Worm (Caenorhabditis elegans) whole organism, L4/young adult: ENCODE measurements around the gene bath-5.

Experiments used
- W03F9.2 ChIP-seq: fragments of 150-350 bp; optimal IDR thresholded peaks from 2 replicates; lab custom pipeline; 2014; ENCODE audit warnings: missing biosample characterization, missing genetic modification characterization
- dao-5 ChIP-seq: sonication (generic microtip); optimal IDR thresholded peaks from 2 replicates; lab custom pipeline; 2016; ENCODE audit warnings: missing genotype, missing genetic modification characterization, moderate library complexity, missing compliant biosample characterization
- him-1 ChIP-seq: sonication (generic microtip); optimal IDR thresholded peaks from 2 replicates; lab custom pipeline; 2016; ENCODE audit warnings: missing genotype, missing genetic modification reagents, missing genetic modification characterization, missing compliant biosample characterization

DNA sequence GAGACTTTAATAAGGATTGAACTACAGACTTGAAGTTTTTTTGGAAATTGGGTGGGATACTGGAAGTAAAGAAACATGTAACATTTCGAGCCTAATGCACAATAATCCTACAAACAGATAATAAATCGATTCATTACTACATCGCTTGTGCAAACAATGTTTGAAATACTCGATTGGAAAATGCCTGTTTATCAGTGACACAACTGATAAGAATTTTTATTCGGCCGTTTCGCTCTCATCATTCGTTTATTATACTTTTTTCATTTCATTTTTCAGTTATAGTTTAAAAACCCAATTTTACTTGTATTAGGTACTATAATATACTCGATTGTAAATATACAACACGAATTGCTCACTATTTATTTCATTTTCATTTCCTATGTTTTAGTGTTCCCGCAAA, 36.0 kb downstream of the bath-5 start:
- no peak for TF ChIP-seq W03F9.2
- no peak for TF ChIP-seq him-1 (tag; lab: Kevin White, UChicago)
- TF ChIP-seq dao-5, result no peak
